Worm (Caenorhabditis elegans) whole organism, L1 larva: ENCODE data around the gene uvs-1.

Source experiments
- C04F5.9 ChIP-seq: sonication (generic microtip); optimal IDR thresholded peaks from 2 replicates; lab custom pipeline; 2016; ENCODE audit warnings: missing genetic modification characterization, missing compliant biosample characterization
- C34B4.2 ChIP-seq: sonication (generic microtip); optimal IDR thresholded peaks from 2 replicates; lab custom pipeline; 2017; ENCODE audit warnings: mild to moderate bottlenecking, missing genetic modification characterization, missing compliant biosample characterization
- Y116A8C.19 ChIP-seq: sonication (generic microtip); optimal IDR thresholded peaks from 2 replicates; lab custom pipeline; 2016; ENCODE audit warnings: missing compliant biosample characterization, missing genetic modification characterization, borderline replicate concordance
- blmp-1 ChIP-seq: fragments of 150-350 bp; optimal IDR thresholded peaks from 2 replicates; lab custom pipeline; 2014; ENCODE audit warnings: missing biosample characterization, missing genetic modification characterization
- ceh-63 ChIP-seq: fragments of 200-800 bp; sonication (Bioruptor generic); optimal IDR thresholded peaks from 2 replicates; lab custom pipeline; 2018; ENCODE audit warnings: mild to moderate bottlenecking, missing genetic modification characterization, missing compliant biosample characterization
- ces-1 ChIP-seq: fragments of 150-350 bp; optimal IDR thresholded peaks from 2 replicates; lab custom pipeline; 2014; ENCODE audit warnings: missing biosample characterization, missing genetic modification reagents, missing genetic modification characterization
- dpl-1 ChIP-seq, 3 experiments: fragments of 150-350 bp in 2 of 3; sonication (generic microtip) in 1 of 3; optimal IDR thresholded peaks; 2 replicates each; lab custom pipeline; 2014 to 2017; ENCODE audit warnings: missing biosample characterization in 3 of 3, missing genetic modification characterization in 3 of 3, missing genetic modification reagents in 3 of 3
- dsc-1 ChIP-seq: sonication (generic microtip); optimal IDR thresholded peaks from 2 replicates; lab custom pipeline; 2016; ENCODE audit warnings: mild to moderate bottlenecking, missing genetic modification characterization, missing compliant biosample characterization
- efl-1 ChIP-seq, 4 experiments: fragments of 150-350 bp; optimal IDR thresholded peaks in 3 of 4; peaks in 1 of 4; 1 replicate in 1 of 4; 2 replicates in 3 of 4; lab custom pipeline; 2014; ENCODE audit warnings: missing biosample characterization in 2 of 4, missing genetic modification characterization in 2 of 4, missing genetic modification reagents in 2 of 4
- efl-3 ChIP-seq: fragments of 200-800 bp; sonication (Bioruptor generic); optimal IDR thresholded peaks from 2 replicates; lab custom pipeline; 2018; ENCODE audit warnings: mild to moderate bottlenecking, missing genetic modification characterization, missing compliant biosample characterization
- elt-2 ChIP-seq: sonication (generic microtip); optimal IDR thresholded peaks from 2 replicates; lab custom pipeline; 2016; ENCODE audit warnings: missing genetic modification characterization, mild to moderate bottlenecking, inconsistent platforms, missing compliant biosample characterization, missing genetic modification reagents
- elt-3 ChIP-seq, 6 experiments: fragments of 150-350 bp in 1 of 6; sonication (generic microtip); optimal IDR thresholded peaks; 2 replicates each; lab custom pipeline; 2017 to 2018; ENCODE audit warnings: missing biosample characterization in 6 of 6, missing genetic modification characterization in 6 of 6, inconsistent platforms in 1 of 6
- ets-5 ChIP-seq: fragments of 200-800 bp; sonication (Bioruptor generic); IDR thresholded peaks from 2 replicates; pipeline ENCODE4 v1.3.6; 2022; ENCODE audit warnings: missing genetic modification characterization, missing compliant biosample characterization
- fkh-8 ChIP-seq: sonication (generic microtip); optimal IDR thresholded peaks from 2 replicates; lab custom pipeline; 2016; ENCODE audit warnings: mild to moderate bottlenecking, missing genetic modification characterization, missing compliant biosample characterization
- fos-1 ChIP-seq: fragments of 150-350 bp; optimal IDR thresholded peaks from 2 replicates; lab custom pipeline; 2014; ENCODE audit warnings: missing biosample characterization, missing genetic modification characterization
- irx-1 ChIP-seq: sonication (generic microtip); optimal IDR thresholded peaks from 2 replicates; lab custom pipeline; 2016; ENCODE audit warnings: missing genetic modification characterization, missing compliant biosample characterization
- jun-1 ChIP-seq: fragments of 150-350 bp; optimal IDR thresholded peaks from 2 replicates; lab custom pipeline; 2014; ENCODE audit warnings: missing biosample characterization, missing genetic modification reagents, missing genetic modification characterization
- lin-13 ChIP-seq: fragments of 150-350 bp; optimal IDR thresholded peaks from 2 replicates; lab custom pipeline; 2014; ENCODE audit warnings: missing biosample characterization, missing genetic modification reagents, missing genetic modification characterization
- lin-15B ChIP-seq: fragments of 150-350 bp; sonication (generic microtip); optimal IDR thresholded peaks from 3 replicates; lab custom pipeline; 2014; ENCODE audit warnings: missing biosample characterization, missing genetic modification characterization
- lin-35 ChIP-seq, 2 experiments: fragments of 150-350 bp; optimal IDR thresholded peaks; 2 replicates each; lab custom pipeline; 2014; ENCODE audit warnings: missing biosample characterization in 2 of 2, missing genetic modification characterization in 2 of 2, missing genetic modification reagents in 2 of 2
- lir-3 ChIP-seq: sonication (generic microtip); optimal IDR thresholded peaks from 2 replicates; lab custom pipeline; 2016; ENCODE audit warnings: mild to moderate bottlenecking, missing genetic modification characterization, moderate library complexity, missing compliant biosample characterization; ENCODE audit not compliant: poor library complexity
- lsy-2 ChIP-seq, 2 experiments: fragments of 150-350 bp; optimal IDR thresholded peaks; 2 replicates each; lab custom pipeline; 2014; ENCODE audit warnings: missing biosample characterization in 2 of 2, missing genetic modification characterization in 2 of 2
- mdl-1 ChIP-seq, 2 experiments: fragments of 150-350 bp; optimal IDR thresholded peaks; 2 replicates each; lab custom pipeline; 2014 to 2017; ENCODE audit warnings: missing biosample characterization in 2 of 2, missing genetic modification characterization in 2 of 2, inconsistent platforms in 1 of 2
- nhr-12 ChIP-seq: sonication (generic microtip); optimal IDR thresholded peaks from 2 replicates; lab custom pipeline; 2017; ENCODE audit warnings: missing biosample characterization, missing genetic modification characterization
- nhr-19 ChIP-seq: fragments of 200-800 bp; sonication (Bioruptor generic); conservative IDR thresholded peaks from 2 replicates; pipeline ENCODE4 v1.3.6; 2022; ENCODE audit warnings: missing genetic modification characterization, missing compliant biosample characterization
- nhr-20 ChIP-seq: sonication (generic microtip); optimal IDR thresholded peaks from 2 replicates; lab custom pipeline; 2016; ENCODE audit warnings: mild to moderate bottlenecking, missing genetic modification characterization, missing compliant biosample characterization
- nhr-71 ChIP-seq: sonication (generic microtip); optimal IDR thresholded peaks from 2 replicates; lab custom pipeline; 2016; ENCODE audit warnings: mild to moderate bottlenecking, missing genetic modification characterization, moderate library complexity, missing compliant biosample characterization
- nhr-76 ChIP-seq: sonication (generic microtip); optimal IDR thresholded peaks from 2 replicates; lab custom pipeline; 2017; ENCODE audit warnings: missing biosample characterization, missing genetic modification characterization
- nhr-84 ChIP-seq: sonication (generic microtip); optimal IDR thresholded peaks from 2 replicates; lab custom pipeline; 2017; ENCODE audit warnings: missing biosample characterization, missing genetic modification characterization
- nhr-85 ChIP-seq: sonication (generic microtip); peaks from one replicate; lab custom pipeline; 2016; ENCODE audit warnings: missing genetic modification characterization, inconsistent platforms, missing compliant biosample characterization
- nhr-90 ChIP-seq: sonication (generic microtip); optimal IDR thresholded peaks from 2 replicates; lab custom pipeline; 2016; ENCODE audit warnings: mild to moderate bottlenecking, missing genetic modification characterization, missing compliant biosample characterization; ENCODE audit not compliant: poor library complexity
- pag-3 ChIP-seq: sonication (generic microtip); optimal IDR thresholded peaks from 2 replicates; lab custom pipeline; 2017; ENCODE audit warnings: missing genetic modification characterization, mild to moderate bottlenecking, missing compliant biosample characterization, antibody characterized with exemption, borderline replicate concordance; ENCODE audit not compliant: insufficient read depth
- pax-3 ChIP-seq: fragments of 200-800 bp; sonication (Bioruptor generic); optimal IDR thresholded peaks from 2 replicates; lab custom pipeline; 2018; ENCODE audit warnings: mild to moderate bottlenecking, missing genetic modification characterization, moderate library complexity, missing compliant biosample characterization
- pqm-1 ChIP-seq: sonication (generic microtip); optimal IDR thresholded peaks from 3 replicates; lab custom pipeline; 2017; ENCODE audit warnings: missing biosample characterization, missing genetic modification characterization
- rnt-1 ChIP-seq: sonication (generic microtip); optimal IDR thresholded peaks from 2 replicates; lab custom pipeline; 2016; ENCODE audit warnings: mild to moderate bottlenecking, missing genetic modification characterization, moderate library complexity, missing compliant biosample characterization
- snu-23 ChIP-seq: sonication (generic microtip); optimal IDR thresholded peaks from 2 replicates; lab custom pipeline; 2016; ENCODE audit warnings: missing genetic modification characterization, missing compliant biosample characterization
- sup-37 ChIP-seq: fragments of 200-800 bp; sonication (Bioruptor generic); optimal IDR thresholded peaks from 2 replicates; lab custom pipeline; 2018; ENCODE audit warnings: mild to moderate bottlenecking, missing genetic modification characterization, missing compliant biosample characterization
- unc-130 ChIP-seq: fragments of 150-350 bp; optimal IDR thresholded peaks from 2 replicates; lab custom pipeline; 2017; ENCODE audit warnings: missing biosample characterization, missing genetic modification characterization, inconsistent platforms
- xbp-1 ChIP-seq: sonication (generic microtip); optimal IDR thresholded peaks from 2 replicates; lab custom pipeline; 2016; ENCODE audit warnings: missing genetic modification characterization, missing compliant biosample characterization
- zag-1 ChIP-seq: fragments of 150-350 bp; optimal IDR thresholded peaks from 2 replicates; lab custom pipeline; 2014; ENCODE audit warnings: missing biosample characterization, missing genetic modification characterization
- ztf-11 ChIP-seq, 2 experiments: sonication (generic microtip); optimal IDR thresholded peaks; 2 replicates each; lab custom pipeline; 2016 to 2017; ENCODE audit warnings: missing genetic modification characterization in 2 of 2, missing biosample characterization in 1 of 2, missing compliant biosample characterization in 1 of 2
- ztf-4 ChIP-seq: fragments of 150-350 bp; optimal IDR thresholded peaks from 2 replicates; lab custom pipeline; 2014; ENCODE audit warnings: missing biosample characterization, missing genetic modification characterization

uvs-1 gene

DNA sequence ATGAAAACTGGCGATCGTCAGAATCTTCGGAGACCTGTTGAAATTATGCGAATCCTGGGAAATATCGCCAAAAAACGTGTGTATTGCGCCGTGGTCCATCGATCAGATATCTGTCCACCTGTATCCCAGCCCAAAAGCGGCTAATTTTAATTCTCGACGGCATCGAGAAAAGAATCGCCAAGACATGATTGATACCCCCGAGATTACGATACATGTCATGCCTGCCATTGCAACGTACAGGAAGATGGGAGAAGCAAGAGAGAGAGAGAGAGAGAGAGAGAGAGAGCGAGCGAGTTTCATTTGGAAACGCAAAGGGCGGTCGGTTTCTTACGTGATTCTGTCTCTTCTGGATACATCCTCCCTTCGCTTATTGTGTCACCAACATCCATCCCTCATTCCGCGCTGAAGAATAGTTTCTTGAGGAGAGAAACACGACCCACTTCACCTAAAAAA lies 29.8 kb downstream of the uvs-1 start, which contains the start of gene grl-10:
Gene grl-10 (plus strand): TSS at position 403 of the 453 bp plus-strand sequence.
- no peak for TF ChIP-seq nhr-20
- TF ChIP-seq pax-3 (tag; lab: Kevin White, UChicago) = no peak
- no peak for TF ChIP-seq unc-130
- no peak for TF ChIP-seq lin-35 (GFP tag; optimal IDR thresholded peaks at IDR 0.05; lab: Kevin White, UChicago)
- TF ChIP-seq blmp-1 = peak; percentile 50
- TF ChIP-seq irx-1 = no peak
- TF ChIP-seq mdl-1 (tag; optimal IDR thresholded peaks at IDR 0.05; lab: Kevin White, UChicago) = no peak
- no peak for TF ChIP-seq xbp-1 (tag; lab: Kevin White, UChicago)
- TF ChIP-seq nhr-90 (tag; lab: Kevin White, UChicago) = no peak
- TF ChIP-seq nhr-12 = no peak
- peak in 1 of 6 experiments; percentile 39 for TF ChIP-seq elt-3 (tag; optimal IDR thresholded peaks at IDR 0.05; lab: Kevin White, UChicago)
- TF ChIP-seq ztf-4 = no peak
- no peak for TF ChIP-seq lir-3 (tag; lab: Kevin White, UChicago)
- no peak for TF ChIP-seq ces-1
- no peak for TF ChIP-seq nhr-71 (tag; lab: Kevin White, UChicago)
- TF ChIP-seq, all 84 proteins: peak for 2

DNA sequence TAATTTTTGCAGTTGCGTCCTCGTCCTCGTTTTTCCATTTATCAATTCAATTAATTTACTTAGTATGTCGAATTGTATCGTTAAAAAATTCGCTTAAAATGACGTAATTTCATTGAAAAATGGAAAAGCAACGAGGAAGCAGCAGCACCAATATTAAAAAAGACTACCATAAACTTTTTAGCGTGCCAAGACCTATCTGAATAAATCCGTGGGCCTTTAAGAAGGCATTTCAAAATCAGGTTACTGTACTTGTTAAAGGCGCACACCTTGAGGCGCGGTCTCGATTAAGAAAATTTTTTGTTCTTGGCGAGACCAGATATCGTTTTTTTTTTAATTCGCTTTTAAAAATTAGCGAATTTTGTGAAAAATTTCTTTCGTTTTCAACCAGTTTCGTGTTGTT lies 30.4 kb downstream of the uvs-1 start:
- TF ChIP-seq nhr-76 (tag; lab: Kevin White, UChicago) = no peak
- TF ChIP-seq C04F5.9 (tag; lab: Kevin White, UChicago) = no peak
- TF ChIP-seq mdl-1 (tag; optimal IDR thresholded peaks at IDR 0.05; lab: Kevin White, UChicago) = no peak
- no peak for TF ChIP-seq fos-1
- no peak for TF ChIP-seq ets-5 (GFP tag; lab: Robert Waterston, UW)
- no peak for TF ChIP-seq sup-37 (GFP tag; lab: Kevin White, UChicago)
- TF ChIP-seq lin-15B (tag; lab: Kevin White, UChicago) = no peak
- no peak for TF ChIP-seq snu-23
- TF ChIP-seq nhr-12 = no peak

- TF ChIP-seq rnt-1 (tag; lab: Kevin White, UChicago) (no peak), sup-37 (GFP tag; lab: Kevin White, UChicago) (no peak), dsc-1 (no peak), elt-2 (tag; lab: Kevin White, UChicago) (no peak), ztf-11 (tag; optimal IDR thresholded peaks at IDR 0.05; lab: Kevin White, UChicago) (no peak)
Measured at ce11 chrV:7770961-7771360, 33.0 kb downstream of the uvs-1 start, which contains the start of gene frpr-3. frpr-3 (plus strand) TSS chrV:7771261.

DNA sequence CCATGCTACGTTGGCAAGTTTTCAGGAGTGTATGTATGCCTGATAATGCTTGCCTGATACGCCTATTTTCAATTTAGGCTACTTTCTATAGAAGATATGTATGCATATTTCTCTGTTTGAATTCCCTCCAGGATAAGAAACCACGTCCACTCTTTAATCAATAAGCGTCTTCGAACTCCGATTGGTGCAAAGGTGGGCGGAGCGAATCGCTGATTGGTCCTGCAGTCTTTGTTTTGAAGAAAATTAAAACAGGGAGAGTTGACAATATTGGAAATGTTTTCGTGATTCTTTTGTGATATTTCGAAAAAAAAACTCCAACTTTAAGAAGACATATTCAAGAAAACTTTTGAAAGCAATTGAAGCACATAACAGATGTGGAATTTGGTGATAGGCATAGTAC lies 42.1 kb downstream of the uvs-1 start:
- TF ChIP-seq nhr-71 (tag; lab: Kevin White, UChicago) (no peak), irx-1 (no peak), nhr-85 (tag; lab: Kevin White, UChicago) (no peak), dpl-1 (GFP tag; optimal IDR thresholded peaks at IDR 0.05; lab: Kevin White, UChicago) (no peak), nhr-84 (tag; lab: Kevin White, UChicago) (no peak), zag-1 (tag; lab: Kevin White, UChicago) (no peak), lsy-2 (tag; optimal IDR thresholded peaks at IDR 0.05; lab: Kevin White, UChicago) (no peak), pag-3 (tag; lab: Kevin White, UChicago) (no peak), nhr-19 (GFP tag; lab: Robert Waterston, UW) (no peak), pqm-1 (no peak), ces-1 (no peak), ceh-63 (GFP tag; lab: Kevin White, UChicago) (no peak), C34B4.2 (tag; lab: Kevin White, UChicago) (no peak), efl-3 (GFP tag; lab: Kevin White, UChicago) (no peak), efl-1 (optimal IDR thresholded peaks at IDR 0.05; lab: Kevin White, UChicago) (no peak), efl-1 (GFP tag; optimal IDR thresholded peaks at IDR 0.05 in 1 of 2; lab: Kevin White, UChicago) (no peak), lin-13 (GFP tag; lab: Kevin White, UChicago) (no peak), jun-1 (tag; lab: Kevin White, UChicago) (no peak), Y116A8C.19 (tag; lab: Kevin White, UChicago) (no peak), elt-3 (tag; optimal IDR thresholded peaks at IDR 0.05; lab: Kevin White, UChicago) (no peak), fkh-8 (tag; lab: Kevin White, UChicago) (no peak)
